Worm (Caenorhabditis elegans): ENCODE results near the gene C09G9.5.

The C09G9.5 gene

ce11 chrIV:8865343-8865742 lies 21.0 kb upstream of the C09G9.5 start, which contains the start of gene C09G9.1:
TSS of gene C09G9.1 (minus strand) at chrIV:8865485.
- no peak for TF ChIP-seq unc-62 (GFP tag; optimal IDR thresholded peaks at IDR 0.05)
- no peak for TF ChIP-seq snpc-4 (tag; optimal IDR thresholded peaks at IDR 0.05)
- peak; percentile 44 for TF ChIP-seq pha-4 (tag; optimal IDR thresholded peaks at IDR 0.05)
- peak; percentile 67 for TF ChIP-seq elt-2 (tag; optimal IDR thresholded peaks at IDR 0.05)
- no peak for TF ChIP-seq lsy-12 (tag; optimal IDR thresholded peaks at IDR 0.05)

DNA sequence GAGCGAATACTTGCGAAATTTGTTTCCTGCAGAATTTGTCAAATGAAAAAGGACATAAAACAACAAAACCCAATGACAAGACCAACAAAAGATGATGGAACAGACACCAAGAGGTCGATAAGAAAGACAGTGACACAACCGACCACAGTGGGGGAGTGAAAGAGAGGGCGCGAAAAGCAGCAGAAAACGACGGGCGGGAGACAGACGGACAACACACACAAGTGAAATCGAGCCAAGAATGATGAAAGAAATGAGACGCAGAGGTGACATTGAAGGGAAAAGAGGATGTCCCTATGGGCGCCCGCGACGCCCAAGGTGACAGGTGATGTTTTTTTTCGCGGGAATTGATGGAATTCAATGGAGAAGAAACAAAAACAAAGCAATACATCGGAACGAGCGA lies 20.2 kb upstream of the C09G9.5 start:
- TF ChIP-seq jun-1 (tag; optimal IDR thresholded peaks at IDR 0.05) (peak; percentile 16), fos-1 (tag; optimal IDR thresholded peaks at IDR 0.05) (peak; percentile 37), tbx-2 (tag; optimal IDR thresholded peaks at IDR 0.05) (no peak), nhr-11 (tag; optimal IDR thresholded peaks at IDR 0.05) (no peak), ceh-9 (tag; optimal IDR thresholded peaks at IDR 0.05) (no peak), ceh-16 (tag; optimal IDR thresholded peaks at IDR 0.05) (no peak), nhr-25 (tag; optimal IDR thresholded peaks at IDR 0.05) (peak; percentile 95), mdl-1 (tag; optimal IDR thresholded peaks at IDR 0.05) (peak; percentile 4), lin-39 (tag; optimal IDR thresholded peaks at IDR 0.05) (peak; percentile 49), R02D3.7 (tag; optimal IDR thresholded peaks at IDR 0.05) (no peak), zag-1 (tag; optimal IDR thresholded peaks at IDR 0.05) (no peak), elt-3 (tag; optimal IDR thresholded peaks at IDR 0.05) (no peak), nhr-28 (tag; optimal IDR thresholded peaks at IDR 0.05) (no peak), lin-15B (tag; optimal IDR thresholded peaks at IDR 0.05) (peak; percentile 21), ZK546.5 (tag; optimal IDR thresholded peaks at IDR 0.05) (no peak), nhr-23 (tag; optimal IDR thresholded peaks at IDR 0.05) (peak; percentile 49), egl-5 (tag; optimal IDR thresholded peaks at IDR 0.05) (peak; percentile 35), egl-27 (tag; optimal IDR thresholded peaks at IDR 0.05) (no peak), ceh-82 (tag; optimal IDR thresholded peaks at IDR 0.05) (no peak), pqm-1 (tag; optimal IDR thresholded peaks at IDR 0.05) (peak; percentile 27), nhr-76 (tag; optimal IDR thresholded peaks at IDR 0.05) (no peak), nhr-67 (tag; optimal IDR thresholded peaks at IDR 0.05) (no peak), unc-62 (GFP tag; optimal IDR thresholded peaks at IDR 0.05) (peak; percentile 84), hmg-11 (tag; optimal IDR thresholded peaks at IDR 0.05) (peak; percentile 39), eor-1 (tag; optimal IDR thresholded peaks at IDR 0.05) (no peak), ztf-11 (tag; optimal IDR thresholded peaks at IDR 0.05) (no peak), nfya-1 (tag; optimal IDR thresholded peaks at IDR 0.05; ENCODE audit: insufficient read depth) (peak; percentile 53), elt-2 (tag; optimal IDR thresholded peaks at IDR 0.05) (peak; percentile 83), ceh-28 (tag; optimal IDR thresholded peaks at IDR 0.05) (no peak), nhr-237 (tag; optimal IDR thresholded peaks at IDR 0.05) (no peak), elt-1 (tag; optimal IDR thresholded peaks at IDR 0.05) (no peak), nhr-12 (tag; optimal IDR thresholded peaks at IDR 0.05) (no peak), nhr-77 (tag; optimal IDR thresholded peaks at IDR 0.05) (no peak), fkh-10 (GFP tag; optimal IDR thresholded peaks at IDR 0.05) (no peak), aly-2 (tag; optimal IDR thresholded peaks at IDR 0.05) (no peak), snpc-4 (tag; optimal IDR thresholded peaks at IDR 0.05) (peak; percentile 50), nhr-43 (tag; optimal IDR thresholded peaks at IDR 0.05; ENCODE audit: poor library complexity, severe bottlenecking) (no peak), skn-1 (tag; optimal IDR thresholded peaks at IDR 0.05) (no peak), fkh-2 (tag; optimal IDR thresholded peaks at IDR 0.05) (no peak), sea-2 (GFP tag; optimal IDR thresholded peaks at IDR 0.05) (no peak), mml-1 (tag; optimal IDR thresholded peaks at IDR 0.05) (no peak), ama-1 (optimal IDR thresholded peaks at IDR 0.05) (peak; percentile 57), daf-12 (tag; optimal IDR thresholded peaks at IDR 0.05) (no peak), unc-39 (tag; optimal IDR thresholded peaks at IDR 0.05) (no peak), pha-4 (tag; optimal IDR thresholded peaks at IDR 0.05) (peak; percentile 81), lsy-12 (tag; optimal IDR thresholded peaks at IDR 0.05) (peak; percentile 23), ztf-4 (tag; optimal IDR thresholded peaks at IDR 0.05) (no peak)

Data from whole organism, L3 larva.